Fruit fly (Drosophila melanogaster) whole organism, prepupa: ENCODE data around the gene melt.

Experiments used
- CG10631 ChIP-seq: fragments of 200-800 bp; sonication (Bioruptor generic); optimal IDR thresholded peaks from 2 replicates; lab custom pipeline; 2016; ENCODE audit warnings: missing biosample characterization, missing genetic modification characterization
- CG10669 ChIP-seq: fragments of 200-800 bp; sonication (Bioruptor generic); optimal IDR thresholded peaks from 3 replicates; lab custom pipeline; 2018; ENCODE audit warnings: missing biosample characterization, mild to moderate bottlenecking, missing genetic modification characterization, moderate library complexity
- CG11294 ChIP-seq: fragments of 200-800 bp; sonication (Bioruptor generic); IDR thresholded peaks from 2 replicates; pipeline ENCODE4 v1.3.6; 2022; ENCODE audit warnings: missing biosample characterization, missing genetic modification characterization
- CG11762 ChIP-seq: fragments of 200-800 bp; sonication (Bioruptor generic); optimal IDR thresholded peaks from 3 replicates; lab custom pipeline; 2016; ENCODE audit warnings: missing biosample characterization, missing genetic modification characterization; ENCODE audit not compliant: insufficient read depth
- CG15336 ChIP-seq: fragments of 200-800 bp; sonication (Bioruptor generic); IDR thresholded peaks from 2 replicates; pipeline ENCODE4 v1.3.6; 2022; ENCODE audit warnings: missing biosample characterization, missing genetic modification characterization
- CG1621 ChIP-seq: fragments of 200-800 bp; sonication (Bioruptor generic); optimal IDR thresholded peaks from 3 replicates; lab custom pipeline; 2018; ENCODE audit warnings: missing biosample characterization, mild to moderate bottlenecking, missing genetic modification characterization
- CG16779 ChIP-seq: fragments of 200-800 bp; sonication (Bioruptor generic); optimal IDR thresholded peaks from 3 replicates; lab custom pipeline; 2017; ENCODE audit warnings: missing biosample characterization, mild to moderate bottlenecking, missing genetic modification characterization
- CG31627 ChIP-seq: fragments of 200-800 bp; sonication (Bioruptor generic); optimal IDR thresholded peaks from 3 replicates; lab custom pipeline; 2016; ENCODE audit warnings: missing biosample characterization, missing genetic modification characterization
- CG32006 ChIP-seq: fragments of 200-800 bp; sonication (Bioruptor generic); optimal IDR thresholded peaks from 3 replicates; lab custom pipeline; 2017; ENCODE audit warnings: missing biosample characterization, mild to moderate bottlenecking, missing genetic modification characterization
- CG34406 ChIP-seq: fragments of 200-800 bp; sonication (Bioruptor generic); optimal IDR thresholded peaks from 3 replicates; lab custom pipeline; 2016; ENCODE audit warnings: missing biosample characterization, missing genetic modification characterization
- CG3919 ChIP-seq: fragments of 200-800 bp; sonication (Bioruptor generic); optimal IDR thresholded peaks from 3 replicates; lab custom pipeline; 2016; ENCODE audit warnings: missing biosample characterization, missing genetic modification characterization
- CG6276 ChIP-seq: fragments of 200-800 bp; sonication (Bioruptor generic); optimal IDR thresholded peaks from 2 replicates; lab custom pipeline; 2017; ENCODE audit warnings: missing biosample characterization, mild to moderate bottlenecking, missing genetic modification characterization
- CG6808 ChIP-seq: fragments of 200-800 bp; sonication (Bioruptor generic); optimal IDR thresholded peaks from 3 replicates; lab custom pipeline; 2017; ENCODE audit warnings: missing biosample characterization, missing genetic modification characterization, mild to moderate bottlenecking, moderate library complexity, missing genetic modification reagents
- CG6854 ChIP-seq: fragments of 200-800 bp; sonication (Bioruptor generic); optimal IDR thresholded peaks from 2 replicates; lab custom pipeline; 2017; ENCODE audit warnings: missing biosample characterization, mild to moderate bottlenecking, missing genetic modification characterization
- CG7368 ChIP-seq: fragments of 200-800 bp; sonication (Bioruptor generic); optimal IDR thresholded peaks from 3 replicates; lab custom pipeline; 2016; ENCODE audit warnings: missing biosample characterization, missing genetic modification characterization
- CG8119 ChIP-seq: fragments of 200-800 bp; sonication (Bioruptor generic); IDR thresholded peaks from 3 replicates; pipeline ENCODE4 v1.3.6; 2022; ENCODE audit warnings: missing biosample characterization, missing genetic modification characterization
- CG8319 ChIP-seq: fragments of 200-800 bp; sonication (Bioruptor generic); optimal IDR thresholded peaks from 3 replicates; lab custom pipeline; 2016; ENCODE audit warnings: missing biosample characterization, missing genetic modification characterization
- CG9139 ChIP-seq: fragments of 200-800 bp; sonication (Bioruptor generic); optimal IDR thresholded peaks from 3 replicates; lab custom pipeline; 2017; ENCODE audit warnings: missing biosample characterization, mild to moderate bottlenecking, missing genetic modification characterization
- Eip78C ChIP-seq: fragments of 200-800 bp; sonication (Bioruptor generic); peaks from one replicate; lab custom pipeline; 2016; ENCODE audit warnings: missing biosample characterization, missing genetic modification characterization
- Ets96B ChIP-seq: fragments of 200-800 bp; optimal IDR thresholded peaks from 2 replicates; lab custom pipeline; 2019; ENCODE audit warnings: missing biosample characterization, mild to moderate bottlenecking, missing genetic modification characterization, moderate library complexity
- Gug ChIP-seq: fragments of 200-800 bp; sonication (Bioruptor generic); IDR thresholded peaks from 2 replicates; pipeline ENCODE4 v1.3.6; 2022; ENCODE audit warnings: missing biosample characterization, missing genetic modification characterization
- Hr39 ChIP-seq: fragments of 200-800 bp; sonication (Bioruptor generic); optimal IDR thresholded peaks from 2 replicates; lab custom pipeline; 2016; ENCODE audit warnings: missing biosample characterization, missing genetic modification characterization
- Hr4 ChIP-seq: fragments of 200-800 bp; sonication (Bioruptor generic); optimal IDR thresholded peaks from 3 replicates; lab custom pipeline; 2016; ENCODE audit warnings: missing biosample characterization, missing genetic modification characterization
- Lpt ChIP-seq: fragments of 200-800 bp; sonication (Bioruptor generic); optimal IDR thresholded peaks from 3 replicates; lab custom pipeline; 2016; ENCODE audit warnings: missing biosample characterization, missing genetic modification characterization
- Sox102F ChIP-seq: fragments of 200-800 bp; sonication (Bioruptor generic); optimal IDR thresholded peaks from 2 replicates; lab custom pipeline; 2016; ENCODE audit warnings: missing biosample characterization, mild to moderate bottlenecking, missing genetic modification characterization
- Sox14 ChIP-seq: fragments of 200-800 bp; sonication (Bioruptor generic); optimal IDR thresholded peaks from 3 replicates; lab custom pipeline; 2016; ENCODE audit warnings: missing biosample characterization, missing genetic modification characterization
- Sox15 ChIP-seq: fragments of 200-800 bp; sonication (Bioruptor generic); optimal IDR thresholded peaks from 3 replicates; lab custom pipeline; 2016; ENCODE audit warnings: missing biosample characterization, missing genetic modification characterization
- cyc ChIP-seq: fragments of 200-800 bp; sonication (Bioruptor generic); optimal IDR thresholded peaks from 3 replicates; lab custom pipeline; 2016; ENCODE audit warnings: missing biosample characterization, missing genetic modification characterization
- dac ChIP-seq: fragments of 200-800 bp; sonication (Bioruptor generic); optimal IDR thresholded peaks from 2 replicates; lab custom pipeline; 2017; ENCODE audit warnings: missing biosample characterization, mild to moderate bottlenecking, missing genetic modification characterization
- eg ChIP-seq: fragments of 200-800 bp; sonication (Bioruptor generic); IDR thresholded peaks from 3 replicates; pipeline ENCODE4 v1.3.6; 2022; ENCODE audit warnings: missing biosample characterization, missing genetic modification characterization
- fd59A ChIP-seq: fragments of 200-800 bp; sonication (Bioruptor generic); optimal IDR thresholded peaks from 2 replicates; lab custom pipeline; 2017; ENCODE audit warnings: missing biosample characterization, mild to moderate bottlenecking, missing genetic modification characterization, missing genetic modification reagents
- fd85E ChIP-seq: fragments of 200-800 bp; sonication (Bioruptor generic); optimal IDR thresholded peaks from 3 replicates; lab custom pipeline; 2016; ENCODE audit warnings: missing biosample characterization, missing genetic modification characterization
- lz ChIP-seq: fragments of 200-800 bp; sonication (Bioruptor generic); optimal IDR thresholded peaks from 3 replicates; lab custom pipeline; 2016; ENCODE audit warnings: missing biosample characterization, missing genetic modification characterization
- net ChIP-seq: fragments of 200-800 bp; sonication (Bioruptor generic); optimal IDR thresholded peaks from 3 replicates; lab custom pipeline; 2016; ENCODE audit warnings: missing biosample characterization, missing genetic modification characterization
- salr ChIP-seq, 2 experiments: fragments of 200-800 bp; sonication (Bioruptor generic); optimal IDR thresholded peaks; 3 replicates each; lab custom pipeline; 2016 to 2018; ENCODE audit warnings: missing biosample characterization in 2 of 2, missing genetic modification characterization in 2 of 2, mild to moderate bottlenecking in 1 of 2
- spab ChIP-seq: fragments of 200-800 bp; sonication (Bioruptor generic); optimal IDR thresholded peaks from 2 replicates; lab custom pipeline; 2017; ENCODE audit warnings: missing biosample characterization, mild to moderate bottlenecking, missing genetic modification characterization, missing genetic modification reagents
- ss ChIP-seq, 2 experiments: fragments of 200-800 bp; sonication (Bioruptor generic); optimal IDR thresholded peaks; 2 replicates in 1 of 2; 3 replicates in 1 of 2; lab custom pipeline; 2017 to 2018; ENCODE audit warnings: mild to moderate bottlenecking in 2 of 2, missing biosample characterization in 2 of 2, missing genetic modification characterization in 2 of 2, moderate library complexity in 1 of 2
- svp ChIP-seq: fragments of 200-800 bp; sonication (Bioruptor generic); peaks from one replicate; lab custom pipeline; 2016; ENCODE audit warnings: missing biosample characterization, missing genetic modification characterization
- topi ChIP-seq: fragments of 200-800 bp; sonication (Bioruptor generic); optimal IDR thresholded peaks from 3 replicates; lab custom pipeline; 2016; ENCODE audit warnings: missing biosample characterization, missing genetic modification characterization
- vri ChIP-seq: fragments of 200-800 bp; sonication (Bioruptor generic); optimal IDR thresholded peaks from 3 replicates; lab custom pipeline; 2016; ENCODE audit warnings: missing biosample characterization, mild to moderate bottlenecking, missing genetic modification characterization

The melt gene

DNA sequence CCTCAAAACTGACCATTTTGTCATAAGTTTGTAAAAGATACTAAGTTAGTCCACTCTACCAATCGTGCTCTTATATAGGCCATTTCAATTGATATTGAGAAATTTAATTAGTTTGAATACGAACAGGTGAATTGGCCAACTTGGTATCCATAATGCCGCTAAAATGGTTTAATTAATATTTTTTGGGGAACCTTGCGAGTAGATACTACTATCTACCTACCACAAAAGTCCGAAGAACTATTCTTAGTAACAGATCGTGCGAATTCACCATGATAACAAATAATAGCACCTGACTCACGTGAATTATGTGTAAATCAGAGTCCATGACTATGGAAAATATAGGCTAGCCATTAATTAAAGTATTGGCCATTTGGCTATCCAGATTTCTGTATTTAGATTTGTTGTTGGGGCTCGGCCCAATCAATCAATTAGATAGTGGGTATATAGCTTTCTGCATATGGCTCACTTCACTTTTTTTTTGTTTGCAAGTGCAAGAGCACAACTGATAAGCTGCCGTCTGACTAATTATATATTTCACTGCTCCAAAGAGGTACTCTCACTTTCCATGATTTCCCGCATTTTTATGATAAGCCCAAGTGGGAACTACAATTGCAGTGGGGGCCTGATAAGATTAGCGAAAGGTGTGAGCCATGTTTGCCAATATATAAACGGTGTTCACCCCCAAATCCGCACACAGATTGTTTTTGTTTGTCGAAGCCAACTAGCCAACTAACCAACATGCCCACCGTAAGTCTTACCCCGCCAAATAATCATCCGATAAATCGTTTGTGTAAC lies 5.9 kb upstream of the melt start, which contains the start of the genes Acbp4 and Acbp6:
TSS of gene Acbp4 (minus strand) at position 51 of the 795 bp plus-strand sequence.
TSS of gene Acbp6 (plus strand) at position 690 of the 795 bp plus-strand sequence.
- TF ChIP-seq svp (GFP tag; lab: Kevin White, UChicago), result peak; percentile 36
- TF ChIP-seq CG34406 (GFP tag; lab: Kevin White, UChicago), result no peak
- TF ChIP-seq CG15336 (GFP tag; lab: Robert Waterston, UW), result no peak
- TF ChIP-seq cyc (GFP tag; lab: Kevin White, UChicago), result no peak
- TF ChIP-seq, all 60 proteins: peak for 1

DNA sequence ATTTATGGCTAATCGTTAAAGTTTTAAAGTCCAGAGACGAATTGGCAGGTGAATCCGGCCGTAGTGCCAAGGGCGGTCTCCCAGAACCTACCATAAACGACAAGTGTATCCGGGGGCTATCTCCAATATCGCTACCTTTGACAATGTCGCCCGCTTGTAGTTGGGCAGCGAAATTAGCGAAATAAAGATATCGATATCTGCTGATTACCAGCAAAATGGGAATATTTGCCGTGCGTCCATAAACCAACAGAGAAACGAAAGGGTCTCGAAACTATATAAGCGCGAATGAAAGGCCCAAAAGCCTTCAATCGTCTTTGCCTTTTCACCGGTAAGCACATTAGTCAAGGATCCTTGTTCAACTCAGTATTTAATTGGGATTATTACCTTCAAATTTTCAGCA lies 3.7 kb upstream of the melt start, which contains the start of gene Acbp3:
TSS of gene Acbp3 (plus strand) at position 301 of the 400 bp plus-strand sequence.
- TF ChIP-seq Eip78C (GFP tag; lab: Kevin White, UChicago) (peak; percentile 3), CG16779 (tag; lab: Kevin White, UChicago) (no peak), CG6808 (GFP tag; lab: Kevin White, UChicago) (no peak), svp (GFP tag; lab: Kevin White, UChicago) (no peak)

DNA sequence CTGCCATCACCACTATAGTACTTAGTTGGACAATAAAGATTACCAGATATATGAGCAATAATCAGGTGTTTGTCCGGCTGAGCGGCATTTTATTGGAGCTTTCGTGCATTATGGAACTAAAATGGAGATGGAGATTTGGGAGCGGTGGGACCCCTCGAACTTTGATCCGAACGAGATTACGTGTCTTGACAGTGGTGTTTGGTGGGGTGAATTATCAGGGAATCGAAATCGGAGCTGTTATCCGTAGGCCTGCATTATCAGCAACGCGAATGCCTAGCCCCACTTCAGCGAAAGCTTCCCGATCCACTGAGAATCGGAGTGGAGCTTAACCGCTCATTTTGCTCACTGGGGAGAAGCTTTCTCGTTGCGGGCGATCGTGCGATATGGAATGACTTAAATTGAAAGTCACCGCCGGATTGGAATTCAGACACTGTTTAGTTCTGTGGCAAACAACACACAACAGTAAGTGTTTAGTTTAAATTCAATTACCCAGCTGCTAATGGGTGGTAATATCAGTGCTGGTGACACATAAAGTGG lies 2.8 kb upstream of the melt start, which contains the start of gene Acbp2:
TSS of gene Acbp2 (plus strand) at position 417 of the 537 bp plus-strand sequence.
- no peak for TF ChIP-seq CG11294 (GFP tag; lab: Robert Waterston, UW)
- TF ChIP-seq vri (GFP tag; lab: Kevin White, UChicago), result peak; percentile 75
- TF ChIP-seq Lpt (GFP tag; lab: Kevin White, UChicago), result no peak
- TF ChIP-seq CG7368 (GFP tag; lab: Kevin White, UChicago), result no peak
- TF ChIP-seq svp (GFP tag; lab: Kevin White, UChicago), result peak; percentile 97
- TF ChIP-seq CG31627 (GFP tag; lab: Kevin White, UChicago), result no peak
- TF ChIP-seq CG3919 (GFP tag; lab: Kevin White, UChicago), result peak; percentile 2
- TF ChIP-seq CG15336 (GFP tag; lab: Robert Waterston, UW), result no peak
- TF ChIP-seq Ets96B (tag; lab: Kevin White, UChicago), result no peak
- peak; percentile 9 for TF ChIP-seq net
- TF ChIP-seq Eip78C (GFP tag; lab: Kevin White, UChicago), result peak; percentile 28
- peak; percentile 23 for TF ChIP-seq CG6854 (GFP tag; lab: Kevin White, UChicago)

DNA sequence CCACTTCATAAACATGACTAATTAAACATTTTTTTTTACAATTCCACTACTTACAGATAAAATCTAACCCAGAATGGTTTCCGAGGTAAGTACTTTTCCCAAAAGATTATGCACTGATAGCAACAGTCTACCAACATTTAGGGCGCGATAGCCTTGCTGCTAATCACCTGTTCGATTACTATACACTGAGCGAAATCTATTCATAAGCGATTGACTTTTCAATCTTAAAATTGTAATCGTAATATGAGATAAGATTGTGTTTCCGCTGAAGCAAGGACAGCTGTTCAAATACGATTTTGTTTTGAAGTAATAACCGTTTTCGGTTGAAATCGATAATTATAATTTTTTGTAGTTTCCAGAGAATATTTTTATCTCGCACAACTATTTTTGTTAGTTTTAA lies 1.7 kb upstream of the melt start:
- TF ChIP-seq lz (GFP tag; lab: Kevin White, UChicago) (no peak), Hr39 (no peak), cyc (GFP tag; lab: Kevin White, UChicago) (no peak), CG10631 (GFP tag; lab: Kevin White, UChicago) (no peak), Hr4 (GFP tag; lab: Kevin White, UChicago) (no peak), CG8319 (GFP tag; lab: Kevin White, UChicago) (no peak), Sox14 (GFP tag; lab: Kevin White, UChicago) (no peak), fd59A (no peak)
- TF ChIP-seq, all 60 proteins: peak for 0

dm6 chr3L:7134818-7135217 lies 502 bp downstream of the melt start:
- TF ChIP-seq lz (GFP tag; lab: Kevin White, UChicago) (no peak), CG1621 (tag; lab: Kevin White, UChicago) (peak; percentile 50), CG9139 (GFP tag; lab: Kevin White, UChicago) (peak; percentile 53), Sox102F (GFP tag; lab: Kevin White, UChicago) (no peak), CG6276 (GFP tag; lab: Kevin White, UChicago) (peak; percentile 39), salr (GFP tag; optimal IDR thresholded peaks at IDR 0.05; lab: Kevin White, UChicago) (peak in 1 of 2 experiments; percentile 3), CG34406 (GFP tag; lab: Kevin White, UChicago) (peak; percentile 9), CG6808 (GFP tag; lab: Kevin White, UChicago) (peak; percentile 73), CG15336 (GFP tag; lab: Robert Waterston, UW) (peak; percentile 23; the same call in 1 of the 2 replicates), CG8119 (peak; percentile 36; the same call in 1 of the 3 replicates), spab (GFP tag; lab: Kevin White, UChicago) (peak; percentile 58), eg (GFP tag; lab: Robert Waterston, UW) (peak; percentile 82), CG10669 (GFP tag; lab: Kevin White, UChicago) (peak; percentile 40), CG32006 (peak; percentile 4), topi (GFP tag; lab: Kevin White, UChicago) (no peak), fd85E (GFP tag; lab: Kevin White, UChicago) (no peak), Sox15 (no peak), svp (GFP tag; lab: Kevin White, UChicago) (no peak), Ets96B (tag; lab: Kevin White, UChicago) (peak; percentile 14), Gug (GFP tag; lab: Robert Waterston, UW) (peak; percentile 11; the same call in 1 of the 2 replicates), fd59A (peak; percentile 10), ss (GFP tag; optimal IDR thresholded peaks at IDR 0.05; lab: Kevin White, UChicago) (peak; percentile 36 to 77), CG11762 (no peak), dac (GFP tag; lab: Kevin White, UChicago) (no peak)
